Worm (Caenorhabditis elegans) whole organism, L1 larva: Measurements from ENCODE around the gene mom-1.

Experiments used
- C04F5.9 ChIP-seq: sonication (generic microtip); optimal IDR thresholded peaks from 2 replicates; lab custom pipeline; 2016; ENCODE audit warnings: missing genetic modification characterization, missing compliant biosample characterization
- C16A3.4 ChIP-seq: fragments of 150-350 bp; optimal IDR thresholded peaks from 2 replicates; lab custom pipeline; 2014; ENCODE audit warnings: missing biosample characterization, missing genetic modification characterization
- F16B12.6 ChIP-seq: fragments of 150-350 bp; optimal IDR thresholded peaks from 2 replicates; lab custom pipeline; 2014; ENCODE audit warnings: missing biosample characterization, missing genetic modification characterization
- Y116A8C.19 ChIP-seq: sonication (generic microtip); optimal IDR thresholded peaks from 2 replicates; lab custom pipeline; 2016; ENCODE audit warnings: missing compliant biosample characterization, missing genetic modification characterization, borderline replicate concordance
- aha-1 ChIP-seq: fragments of 150-350 bp; optimal IDR thresholded peaks from 2 replicates; lab custom pipeline; 2014; ENCODE audit warnings: missing biosample characterization, missing genetic modification characterization
- alr-1 ChIP-seq: fragments of 200-800 bp; sonication (Bioruptor generic); optimal IDR thresholded peaks from 2 replicates; lab custom pipeline; 2018; ENCODE audit warnings: borderline replicate concordance, mild to moderate bottlenecking, missing genetic modification characterization, missing compliant biosample characterization
- aly-2 ChIP-seq: fragments of 150-350 bp; optimal IDR thresholded peaks from 2 replicates; lab custom pipeline; 2014; ENCODE audit warnings: missing biosample characterization, missing genetic modification characterization
- ama-1 ChIP-seq: fragments of 150-350 bp; optimal IDR thresholded peaks from 2 replicates; lab custom pipeline; 2014
- ceh-8 ChIP-seq: fragments of 200-800 bp; sonication (Bioruptor generic); optimal IDR thresholded peaks from 2 replicates; lab custom pipeline; 2018; ENCODE audit warnings: mild to moderate bottlenecking, missing genetic modification characterization, moderate library complexity, missing compliant biosample characterization
- ceh-82 ChIP-seq, 3 experiments: fragments of 150-350 bp in 1 of 3; sonication (generic microtip) in 2 of 3; optimal IDR thresholded peaks; 2 replicates each; lab custom pipeline; 2014 to 2017; ENCODE audit warnings: missing biosample characterization in 3 of 3, missing genetic modification characterization in 3 of 3
- ceh-88 ChIP-seq: fragments of 200-800 bp; sonication (Bioruptor generic); IDR thresholded peaks from 2 replicates; pipeline ENCODE4 v1.3.6; 2022; ENCODE audit warnings: missing genetic modification characterization, missing compliant biosample characterization
- ceh-90 ChIP-seq: sonication (generic microtip); optimal IDR thresholded peaks from 2 replicates; lab custom pipeline; 2016; ENCODE audit warnings: missing genetic modification characterization, missing compliant biosample characterization
- ces-1 ChIP-seq: fragments of 150-350 bp; optimal IDR thresholded peaks from 2 replicates; lab custom pipeline; 2014; ENCODE audit warnings: missing biosample characterization, missing genetic modification reagents, missing genetic modification characterization
- dpl-1 ChIP-seq, 3 experiments: fragments of 150-350 bp in 2 of 3; sonication (generic microtip) in 1 of 3; optimal IDR thresholded peaks; 2 replicates each; lab custom pipeline; 2014 to 2017; ENCODE audit warnings: missing biosample characterization in 3 of 3, missing genetic modification characterization in 3 of 3, missing genetic modification reagents in 3 of 3
- efl-1 ChIP-seq, 4 experiments: fragments of 150-350 bp; optimal IDR thresholded peaks in 3 of 4; peaks in 1 of 4; 1 replicate in 1 of 4; 2 replicates in 3 of 4; lab custom pipeline; 2014; ENCODE audit warnings: missing biosample characterization in 2 of 4, missing genetic modification characterization in 2 of 4, missing genetic modification reagents in 2 of 4
- efl-3 ChIP-seq: fragments of 200-800 bp; sonication (Bioruptor generic); optimal IDR thresholded peaks from 2 replicates; lab custom pipeline; 2018; ENCODE audit warnings: mild to moderate bottlenecking, missing genetic modification characterization, missing compliant biosample characterization
- egl-13 ChIP-seq: sonication (generic microtip); optimal IDR thresholded peaks from 2 replicates; lab custom pipeline; 2016; ENCODE audit warnings: missing genotype, missing genetic modification reagents, missing genetic modification characterization, missing compliant biosample characterization
- egl-27 ChIP-seq, 2 experiments: fragments of 150-350 bp in 1 of 2; sonication (generic microtip); optimal IDR thresholded peaks; 3 replicates each; lab custom pipeline; 2017 to 2018; ENCODE audit warnings: missing biosample characterization in 2 of 2, missing genetic modification characterization in 2 of 2, missing genetic modification reagents in 2 of 2
- elt-2 ChIP-seq: sonication (generic microtip); optimal IDR thresholded peaks from 2 replicates; lab custom pipeline; 2016; ENCODE audit warnings: missing genetic modification characterization, mild to moderate bottlenecking, inconsistent platforms, missing compliant biosample characterization, missing genetic modification reagents
- fkh-10 ChIP-seq: sonication (generic microtip); optimal IDR thresholded peaks from 2 replicates; lab custom pipeline; 2017; ENCODE audit warnings: missing biosample characterization, missing genetic modification reagents, missing genetic modification characterization
- fkh-4 ChIP-seq: sonication (generic microtip); optimal IDR thresholded peaks from 2 replicates; lab custom pipeline; 2016; ENCODE audit warnings: missing compliant biosample characterization, missing genetic modification characterization, borderline replicate concordance
- fkh-8 ChIP-seq: sonication (generic microtip); optimal IDR thresholded peaks from 2 replicates; lab custom pipeline; 2016; ENCODE audit warnings: mild to moderate bottlenecking, missing genetic modification characterization, missing compliant biosample characterization
- fos-1 ChIP-seq: fragments of 150-350 bp; optimal IDR thresholded peaks from 2 replicates; lab custom pipeline; 2014; ENCODE audit warnings: missing biosample characterization, missing genetic modification characterization
- hlh-17 ChIP-seq: fragments of 200-800 bp; sonication (Bioruptor generic); optimal IDR thresholded peaks from 2 replicates; lab custom pipeline; 2018; ENCODE audit warnings: missing genetic modification characterization, mild to moderate bottlenecking, missing compliant biosample characterization, moderate library complexity, borderline replicate concordance
- hlh-4 ChIP-seq: sonication (generic microtip); optimal IDR thresholded peaks from 2 replicates; lab custom pipeline; 2016; ENCODE audit warnings: mild to moderate bottlenecking, missing genetic modification characterization, missing compliant biosample characterization
- irx-1 ChIP-seq: sonication (generic microtip); optimal IDR thresholded peaks from 2 replicates; lab custom pipeline; 2016; ENCODE audit warnings: missing genetic modification characterization, missing compliant biosample characterization
- isw-1 ChIP-seq: fragments of 200-800 bp; sonication (Bioruptor generic); IDR thresholded peaks from 2 replicates; pipeline ENCODE4 v1.3.6; 2022; ENCODE audit warnings: missing genetic modification characterization, missing compliant biosample characterization
- jun-1 ChIP-seq: fragments of 150-350 bp; optimal IDR thresholded peaks from 2 replicates; lab custom pipeline; 2014; ENCODE audit warnings: missing biosample characterization, missing genetic modification reagents, missing genetic modification characterization
- lin-39 ChIP-seq: fragments of 150-350 bp; optimal IDR thresholded peaks from 2 replicates; lab custom pipeline; 2014; ENCODE audit warnings: missing biosample characterization, missing genetic modification reagents, missing genetic modification characterization
- lir-3 ChIP-seq: sonication (generic microtip); optimal IDR thresholded peaks from 2 replicates; lab custom pipeline; 2016; ENCODE audit warnings: mild to moderate bottlenecking, missing genetic modification characterization, moderate library complexity, missing compliant biosample characterization; ENCODE audit not compliant: poor library complexity
- mef-2 ChIP-seq: fragments of 150-350 bp; optimal IDR thresholded peaks from 2 replicates; lab custom pipeline; 2014; ENCODE audit warnings: missing biosample characterization, missing genetic modification characterization
- mep-1 ChIP-seq: fragments of 150-350 bp; optimal IDR thresholded peaks from 2 replicates; lab custom pipeline; 2014; ENCODE audit warnings: missing biosample characterization, missing genetic modification characterization
- nhr-11 ChIP-seq: fragments of 150-350 bp; optimal IDR thresholded peaks from 2 replicates; lab custom pipeline; 2014; ENCODE audit warnings: missing biosample characterization, missing genetic modification characterization
- nhr-19 ChIP-seq: fragments of 200-800 bp; sonication (Bioruptor generic); conservative IDR thresholded peaks from 2 replicates; pipeline ENCODE4 v1.3.6; 2022; ENCODE audit warnings: missing genetic modification characterization, missing compliant biosample characterization
- nhr-20 ChIP-seq: sonication (generic microtip); optimal IDR thresholded peaks from 2 replicates; lab custom pipeline; 2016; ENCODE audit warnings: mild to moderate bottlenecking, missing genetic modification characterization, missing compliant biosample characterization
- nhr-237 ChIP-seq: fragments of 150-350 bp; optimal IDR thresholded peaks from 2 replicates; lab custom pipeline; 2014; ENCODE audit warnings: missing biosample characterization, missing genetic modification characterization
- nhr-28 ChIP-seq: fragments of 150-350 bp; optimal IDR thresholded peaks from 2 replicates; lab custom pipeline; 2014; ENCODE audit warnings: missing biosample characterization, missing genetic modification characterization
- nhr-84 ChIP-seq: sonication (generic microtip); optimal IDR thresholded peaks from 2 replicates; lab custom pipeline; 2017; ENCODE audit warnings: missing biosample characterization, missing genetic modification characterization
- nhr-85 ChIP-seq: sonication (generic microtip); peaks from one replicate; lab custom pipeline; 2016; ENCODE audit warnings: missing genetic modification characterization, inconsistent platforms, missing compliant biosample characterization
- nhr-90 ChIP-seq: sonication (generic microtip); optimal IDR thresholded peaks from 2 replicates; lab custom pipeline; 2016; ENCODE audit warnings: mild to moderate bottlenecking, missing genetic modification characterization, missing compliant biosample characterization; ENCODE audit not compliant: poor library complexity
- pag-3 ChIP-seq: sonication (generic microtip); optimal IDR thresholded peaks from 2 replicates; lab custom pipeline; 2017; ENCODE audit warnings: missing genetic modification characterization, mild to moderate bottlenecking, missing compliant biosample characterization, antibody characterized with exemption, borderline replicate concordance; ENCODE audit not compliant: insufficient read depth
- snpc-4 ChIP-seq: fragments of 150-350 bp; optimal IDR thresholded peaks from 2 replicates; lab custom pipeline; 2014; ENCODE audit warnings: missing biosample characterization, missing genetic modification characterization
- snu-23 ChIP-seq: sonication (generic microtip); optimal IDR thresholded peaks from 2 replicates; lab custom pipeline; 2016; ENCODE audit warnings: missing genetic modification characterization, missing compliant biosample characterization
- sup-37 ChIP-seq: fragments of 200-800 bp; sonication (Bioruptor generic); optimal IDR thresholded peaks from 2 replicates; lab custom pipeline; 2018; ENCODE audit warnings: mild to moderate bottlenecking, missing genetic modification characterization, missing compliant biosample characterization
- swsn-7 ChIP-seq: sonication (generic microtip); optimal IDR thresholded peaks from 2 replicates; lab custom pipeline; 2016; ENCODE audit warnings: missing genetic modification characterization, missing compliant biosample characterization
- unc-130 ChIP-seq: fragments of 150-350 bp; optimal IDR thresholded peaks from 2 replicates; lab custom pipeline; 2017; ENCODE audit warnings: missing biosample characterization, missing genetic modification characterization, inconsistent platforms
- unc-62 ChIP-seq: fragments of 150-350 bp; optimal IDR thresholded peaks from 2 replicates; lab custom pipeline; 2014; ENCODE audit warnings: missing biosample characterization, missing genetic modification reagents, missing genetic modification characterization
- unc-86 ChIP-seq: sonication (generic microtip); optimal IDR thresholded peaks from 2 replicates; lab custom pipeline; 2016; ENCODE audit warnings: missing genetic modification characterization, missing compliant biosample characterization
- unc-98 ChIP-seq: fragments of 200-800 bp; sonication (Bioruptor generic); IDR thresholded peaks from 2 replicates; pipeline ENCODE4 v1.3.6; 2022; ENCODE audit warnings: missing genetic modification characterization, missing compliant biosample characterization
- xbp-1 ChIP-seq: sonication (generic microtip); optimal IDR thresholded peaks from 2 replicates; lab custom pipeline; 2016; ENCODE audit warnings: missing genetic modification characterization, missing compliant biosample characterization
- zag-1 ChIP-seq: fragments of 150-350 bp; optimal IDR thresholded peaks from 2 replicates; lab custom pipeline; 2014; ENCODE audit warnings: missing biosample characterization, missing genetic modification characterization
- ztf-11 ChIP-seq, 2 experiments: sonication (generic microtip); optimal IDR thresholded peaks; 2 replicates each; lab custom pipeline; 2016 to 2017; ENCODE audit warnings: missing genetic modification characterization in 2 of 2, missing biosample characterization in 1 of 2, missing compliant biosample characterization in 1 of 2
- ztf-4 ChIP-seq: fragments of 150-350 bp; optimal IDR thresholded peaks from 2 replicates; lab custom pipeline; 2014; ENCODE audit warnings: missing biosample characterization, missing genetic modification characterization

Gene mom-1

DNA sequence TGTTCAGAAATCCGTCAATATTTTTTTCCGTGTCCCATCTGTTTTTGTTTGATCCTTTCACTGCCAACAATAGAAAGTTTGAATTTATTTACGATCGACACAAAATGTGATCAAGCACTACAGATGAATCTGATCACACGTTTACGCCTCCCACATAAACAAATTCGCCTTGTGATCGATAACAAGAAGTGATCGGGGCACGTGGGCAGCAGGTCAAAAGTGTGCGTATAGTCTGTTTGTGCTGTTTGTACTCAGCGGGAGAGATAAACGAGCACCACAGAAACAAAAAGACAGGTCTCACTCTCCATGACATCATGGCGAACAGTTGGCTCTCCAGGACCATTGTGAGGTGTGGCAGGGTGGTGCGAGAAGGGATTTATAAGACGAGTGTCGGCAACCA, 37.4 kb upstream of the mom-1 start (continued):
- TF ChIP-seq nhr-90, result peak; percentile 91
- TF ChIP-seq nhr-19 (GFP tag; lab: Robert Waterston, UW), result peak; percentile 93
- no peak for TF ChIP-seq unc-86
- TF ChIP-seq sup-37 (GFP tag; lab: Kevin White, UChicago), result peak; percentile 56
- TF ChIP-seq nhr-85 (tag; lab: Kevin White, UChicago), result peak; percentile 96
- TF ChIP-seq swsn-7 (tag; lab: Kevin White, UChicago), result peak; percentile 69
- peak; percentile 55 for TF ChIP-seq nhr-28 (tag; lab: Kevin White, UChicago)
- peak; percentile 34 to 42 for TF ChIP-seq efl-1 (optimal IDR thresholded peaks at IDR 0.05; lab: Kevin White, UChicago)
- TF ChIP-seq efl-1 (GFP tag; optimal IDR thresholded peaks at IDR 0.05 in 1 of 2; lab: Kevin White, UChicago), result peak; percentile 10 to 84
- peak; percentile 61 for TF ChIP-seq irx-1
- TF ChIP-seq fkh-4, result no peak
- TF ChIP-seq snu-23, result peak; percentile 89
- peak; percentile 92 for TF ChIP-seq ztf-4 (tag; lab: Kevin White, UChicago)
- TF ChIP-seq ztf-11 (tag; optimal IDR thresholded peaks at IDR 0.05; lab: Kevin White, UChicago), result no peak
- TF ChIP-seq unc-130 (tag; lab: Kevin White, UChicago), result peak; percentile 95
- peak; percentile 71 for TF ChIP-seq lin-39 (tag; lab: Kevin White, UChicago)
- no peak for TF ChIP-seq ceh-8 (GFP tag; lab: Kevin White, UChicago)
- TF ChIP-seq aha-1 (tag; lab: Kevin White, UChicago), result no peak
- TF ChIP-seq C04F5.9 (tag; lab: Kevin White, UChicago), result no peak
- no peak for TF ChIP-seq efl-3 (GFP tag; lab: Kevin White, UChicago)
- no peak for TF ChIP-seq egl-13 (tag; lab: Kevin White, UChicago)
- peak; percentile 65 for TF ChIP-seq lir-3 (tag; lab: Kevin White, UChicago)
- TF ChIP-seq unc-62 (GFP tag; lab: Kevin White, UChicago), result no peak
- no peak for TF ChIP-seq fkh-10
- peak; percentile 23 to 61 (median 41) for TF ChIP-seq dpl-1 (GFP tag; optimal IDR thresholded peaks at IDR 0.05; lab: Kevin White, UChicago)
- peak; percentile 57 for TF ChIP-seq mep-1
- TF ChIP-seq hlh-17 (GFP tag; lab: Kevin White, UChicago), result no peak
- peak; percentile 74 for TF ChIP-seq ama-1 (lab: Kevin White, UChicago)
- TF ChIP-seq zag-1 (tag; lab: Kevin White, UChicago), result no peak
- peak; percentile 97 for TF ChIP-seq nhr-20
- no peak for TF ChIP-seq unc-98 (GFP tag; lab: Robert Waterston, UW)
- TF ChIP-seq ceh-90 (tag; lab: Kevin White, UChicago), result no peak
- TF ChIP-seq Y116A8C.19 (tag; lab: Kevin White, UChicago), result no peak
- peak; percentile 89 for TF ChIP-seq nhr-11
- no peak for TF ChIP-seq ces-1
- TF ChIP-seq snpc-4 (tag; lab: Kevin White, UChicago), result no peak
- peak; percentile 68 for TF ChIP-seq xbp-1 (tag; lab: Kevin White, UChicago)
- peak; percentile 65 for TF ChIP-seq C16A3.4 (tag; lab: Kevin White, UChicago)
- TF ChIP-seq pag-3 (tag; lab: Kevin White, UChicago), result peak; percentile 54
- TF ChIP-seq mef-2 (tag; lab: Kevin White, UChicago), result no peak
- no peak for TF ChIP-seq alr-1
- peak in 2 of 3 experiments; percentile 3 to 26 for TF ChIP-seq ceh-82 (tag; optimal IDR thresholded peaks at IDR 0.05; lab: Kevin White, UChicago)
- TF ChIP-seq isw-1 (GFP tag; lab: Robert Waterston, UW), result no peak
- TF ChIP-seq nhr-84 (tag; lab: Kevin White, UChicago), result no peak
- no peak for TF ChIP-seq hlh-4 (tag; lab: Kevin White, UChicago)
- no peak for TF ChIP-seq aly-2 (tag; lab: Kevin White, UChicago)
- TF ChIP-seq ceh-88 (GFP tag; lab: Robert Waterston, UW), result peak; percentile 33; the same call in 1 of the 2 replicates
- peak; percentile 92 for TF ChIP-seq elt-2 (tag; lab: Kevin White, UChicago)
- TF ChIP-seq nhr-237, result no peak
- TF ChIP-seq jun-1 (tag; lab: Kevin White, UChicago), result peak; percentile 15
- TF ChIP-seq fkh-8 (tag; lab: Kevin White, UChicago), result no peak
- TF ChIP-seq egl-27 (tag; optimal IDR thresholded peaks at IDR 0.05; lab: Kevin White, UChicago), result no peak
- TF ChIP-seq fos-1 (tag; lab: Kevin White, UChicago), result peak; percentile 19
- TF ChIP-seq F16B12.6, result no peak
